Fruit fly (Drosophila melanogaster): ENCODE data around the gene CG43880.

dm6 chr3L:7943046-7943445 is 3.1 kb downstream of the CG43880 start:
- TF ChIP-seq CG5204 (GFP tag; optimal IDR thresholded peaks at IDR 0.05) (no peak), CG1620 (GFP tag; optimal IDR thresholded peaks at IDR 0.05) (no peak), tj (GFP tag; optimal IDR thresholded peaks at IDR 0.05) (no peak), CG7101 (tag; optimal IDR thresholded peaks at IDR 0.05) (no peak)

Measured in whole organism, adult.